Worm (Caenorhabditis elegans) whole organism, mixed stage, embryonic: Measurements from ENCODE around the gene cutl-23.

ENCODE experiments used
- M03D4.4 ChIP-seq: sonication (generic microtip); optimal IDR thresholded peaks from 2 replicates; lab custom pipeline; 2017; ENCODE audit warnings: mild to moderate bottlenecking, missing genetic modification characterization, missing compliant biosample characterization
- bed-3 ChIP-seq: fragments of 200-800 bp; sonication (Bioruptor generic); optimal IDR thresholded peaks from 3 replicates; lab custom pipeline; 2018; ENCODE audit warnings: mild to moderate bottlenecking, missing genetic modification characterization, moderate library complexity, missing compliant biosample characterization
- blmp-1 ChIP-seq: fragments of 150-350 bp; optimal IDR thresholded peaks from 2 replicates; lab custom pipeline; 2014; ENCODE audit warnings: missing biosample characterization, missing genetic modification characterization
- ceh-39 ChIP-seq: fragments of 150-350 bp; optimal IDR thresholded peaks from 2 replicates; lab custom pipeline; 2014; ENCODE audit warnings: missing biosample characterization, missing genetic modification characterization
- ceh-83 ChIP-seq: fragments of 200-800 bp; sonication (Bioruptor generic); optimal IDR thresholded peaks from 2 replicates; lab custom pipeline; 2018; ENCODE audit warnings: mild to moderate bottlenecking, missing genetic modification characterization, missing compliant biosample characterization
- ces-1 ChIP-seq: fragments of 150-350 bp; optimal IDR thresholded peaks from 2 replicates; lab custom pipeline; 2014; ENCODE audit warnings: missing biosample characterization, missing genetic modification reagents, missing genetic modification characterization
- cnd-1 ChIP-seq: fragments of 200-800 bp; sonication (Bioruptor generic); optimal IDR thresholded peaks from 2 replicates; lab custom pipeline; 2018; ENCODE audit warnings: mild to moderate bottlenecking, missing genetic modification characterization, missing compliant biosample characterization
- drap-1 ChIP-seq: fragments of 200-800 bp; sonication (Bioruptor generic); optimal IDR thresholded peaks from 3 replicates; lab custom pipeline; 2018; ENCODE audit warnings: mild to moderate bottlenecking, missing genetic modification characterization, missing compliant biosample characterization
- elt-1 ChIP-seq: sonication (generic microtip); optimal IDR thresholded peaks from 2 replicates; lab custom pipeline; 2017; ENCODE audit warnings: missing genetic modification characterization, mild to moderate bottlenecking, missing compliant biosample characterization, antibody characterized with exemption, moderate library complexity, borderline replicate concordance; ENCODE audit not compliant: insufficient read depth
- elt-3 ChIP-seq: fragments of 150-350 bp; optimal IDR thresholded peaks from 2 replicates; lab custom pipeline; 2014; ENCODE audit warnings: missing biosample characterization, missing genetic modification characterization
- flh-1 ChIP-seq: fragments of 200-800 bp; sonication (Bioruptor generic); optimal IDR thresholded peaks from 2 replicates; lab custom pipeline; 2018; ENCODE audit warnings: mild to moderate bottlenecking, missing genetic modification characterization, moderate library complexity, missing compliant biosample characterization
- ham-2 ChIP-seq: fragments of 200-800 bp; sonication (Bioruptor generic); optimal IDR thresholded peaks from 2 replicates; lab custom pipeline; 2018; ENCODE audit warnings: mild to moderate bottlenecking, missing genetic modification characterization, missing compliant biosample characterization
- hlh-1 ChIP-seq: fragments of 150-350 bp; optimal IDR thresholded peaks from 2 replicates; lab custom pipeline; 2014; ENCODE audit warnings: missing biosample characterization, missing genetic modification reagents, missing genetic modification characterization
- lin-13 ChIP-seq: fragments of 150-350 bp; optimal IDR thresholded peaks from 2 replicates; lab custom pipeline; 2014; ENCODE audit warnings: missing biosample characterization, missing genetic modification characterization
- lin-32 ChIP-seq: fragments of 200-800 bp; sonication (Bioruptor generic); optimal IDR thresholded peaks from 2 replicates; lab custom pipeline; 2018; ENCODE audit warnings: mild to moderate bottlenecking, missing genetic modification characterization, missing compliant biosample characterization
- lsy-2 ChIP-seq: fragments of 150-350 bp; optimal IDR thresholded peaks from 2 replicates; lab custom pipeline; 2014; ENCODE audit warnings: missing biosample characterization, missing genetic modification characterization
- mab-5 ChIP-seq: fragments of 150-350 bp; optimal IDR thresholded peaks from 2 replicates; lab custom pipeline; 2014; ENCODE audit warnings: missing biosample characterization, missing genetic modification characterization
- mep-1 ChIP-seq: fragments of 150-350 bp; optimal IDR thresholded peaks from 2 replicates; lab custom pipeline; 2017; ENCODE audit warnings: missing biosample characterization, missing genetic modification reagents, missing genetic modification characterization, inconsistent platforms
- mls-2 ChIP-seq: sonication (generic microtip); optimal IDR thresholded peaks from 2 replicates; lab custom pipeline; 2016; ENCODE audit warnings: mild to moderate bottlenecking, missing genetic modification characterization, moderate library complexity, missing compliant biosample characterization
- nhr-12 ChIP-seq: fragments of 150-350 bp; optimal IDR thresholded peaks from 2 replicates; lab custom pipeline; 2014; ENCODE audit warnings: missing biosample characterization, missing genetic modification characterization
- nhr-2 ChIP-seq: fragments of 150-350 bp; optimal IDR thresholded peaks from 2 replicates; lab custom pipeline; 2014; ENCODE audit warnings: missing biosample characterization, missing genetic modification characterization
- nhr-28 ChIP-seq: fragments of 150-350 bp; optimal IDR thresholded peaks from 2 replicates; lab custom pipeline; 2014; ENCODE audit warnings: missing biosample characterization, missing genetic modification characterization
- nhr-76 ChIP-seq: sonication (generic microtip); optimal IDR thresholded peaks from 2 replicates; lab custom pipeline; 2017; ENCODE audit warnings: missing biosample characterization, missing genetic modification characterization
- pha-4 ChIP-seq: fragments of 150-350 bp; optimal IDR thresholded peaks from 2 replicates; lab custom pipeline; 2018; ENCODE audit warnings: missing biosample characterization, missing genetic modification reagents, missing genetic modification characterization
- sem-2 ChIP-seq: fragments of 200-800 bp; sonication (Bioruptor generic); optimal IDR thresholded peaks from 2 replicates; lab custom pipeline; 2018; ENCODE audit warnings: mild to moderate bottlenecking, missing genetic modification characterization, missing compliant biosample characterization
- snpc-4 ChIP-seq: fragments of 150-350 bp; optimal IDR thresholded peaks from 2 replicates; lab custom pipeline; 2014; ENCODE audit warnings: missing biosample characterization, missing genetic modification characterization
- sptf-1 ChIP-seq: sonication (generic microtip); optimal IDR thresholded peaks from 2 replicates; lab custom pipeline; 2017; ENCODE audit warnings: mild to moderate bottlenecking, missing genetic modification characterization, moderate library complexity, missing compliant biosample characterization
- tbx-8 ChIP-seq: fragments of 200-800 bp; sonication (Bioruptor generic); optimal IDR thresholded peaks from 2 replicates; lab custom pipeline; 2018; ENCODE audit warnings: mild to moderate bottlenecking, missing genetic modification characterization, moderate library complexity, missing compliant biosample characterization
- unc-120 ChIP-seq: sonication (generic microtip); optimal IDR thresholded peaks from 2 replicates; lab custom pipeline; 2017; ENCODE audit warnings: missing genetic modification characterization, missing compliant biosample characterization; ENCODE audit not compliant: poor library complexity, severe bottlenecking
- unc-62 ChIP-seq: fragments of 150-350 bp; optimal IDR thresholded peaks from 2 replicates; lab custom pipeline; 2014; ENCODE audit warnings: missing biosample characterization, missing genetic modification reagents, missing genetic modification characterization
- zip-8 ChIP-seq: fragments of 150-350 bp; optimal IDR thresholded peaks from 2 replicates; lab custom pipeline; 2014; ENCODE audit warnings: missing biosample characterization, missing genetic modification characterization
- ztf-11 ChIP-seq: fragments of 150-350 bp; optimal IDR thresholded peaks from 2 replicates; lab custom pipeline; 2014; ENCODE audit warnings: missing biosample characterization, missing genetic modification characterization

Gene cutl-23

ce11 chrIII:5732925-5733324, 37.1 kb upstream of the cutl-23 start, which contains the start of gene B0244.17:
Gene B0244.17 (plus strand): TSS chrIII:5733225.
- TF ChIP-seq elt-1 (no peak), nhr-76 (tag; lab: Kevin White, UChicago) (no peak), sptf-1 (tag; lab: Kevin White, UChicago) (no peak), nhr-28 (no peak), ceh-39 (tag; lab: Kevin White, UChicago) (no peak), unc-62 (GFP tag; lab: Kevin White, UChicago) (no peak), mls-2 (tag; lab: Kevin White, UChicago) (no peak), cnd-1 (tag; lab: Kevin White, UChicago) (no peak), ham-2 (GFP tag; lab: Kevin White, UChicago) (no peak), elt-3 (no peak), tbx-8 (GFP tag; lab: Kevin White, UChicago) (no peak), pha-4 (tag; lab: Kevin White, UChicago) (no peak), lsy-2 (tag; lab: Kevin White, UChicago) (no peak), mep-1 (tag; lab: Kevin White, UChicago) (no peak), M03D4.4 (tag; lab: Kevin White, UChicago) (no peak), zip-8 (tag; lab: Kevin White, UChicago) (no peak), nhr-2 (tag; lab: Kevin White, UChicago) (no peak), snpc-4 (tag; lab: Kevin White, UChicago) (no peak)

- TF ChIP-seq nhr-12 (tag; lab: Kevin White, UChicago), result no peak
- no peak for TF ChIP-seq drap-1 (GFP tag; lab: Kevin White, UChicago)
These were observed 35.7 kb upstream of the cutl-23 start for ce11 chrIII:5734328-5734727.

- TF ChIP-seq ztf-11 (tag; lab: Kevin White, UChicago), result no peak
These were observed 35.1 kb upstream of the cutl-23 start, which contains the start of gene B0244.10 for ce11 chrIII:5734905-5735304. Gene B0244.10 (plus strand): TSS chrIII:5735158.

ce11 chrIII:5737708-5738107, 32.3 kb upstream of the cutl-23 start, which contains the start of gene B0244.6:
Gene B0244.6 (plus strand): TSS chrIII:5738008.
- TF ChIP-seq M03D4.4 (tag; lab: Kevin White, UChicago) (no peak), unc-62 (GFP tag; lab: Kevin White, UChicago) (no peak), flh-1 (GFP tag; lab: Kevin White, UChicago) (no peak), ztf-11 (tag; lab: Kevin White, UChicago) (no peak), elt-1 (no peak), blmp-1 (tag; lab: Kevin White, UChicago) (no peak), sem-2 (no peak), mls-2 (tag; lab: Kevin White, UChicago) (no peak), nhr-76 (tag; lab: Kevin White, UChicago) (no peak), ces-1 (GFP tag; lab: Kevin White, UChicago) (no peak), lin-32 (GFP tag; lab: Kevin White, UChicago) (no peak), nhr-28 (no peak), pha-4 (tag; lab: Kevin White, UChicago) (no peak), unc-120 (tag; lab: Kevin White, UChicago) (no peak), drap-1 (GFP tag; lab: Kevin White, UChicago) (no peak), hlh-1 (tag; lab: Kevin White, UChicago) (no peak), zip-8 (tag; lab: Kevin White, UChicago) (no peak), mep-1 (tag; lab: Kevin White, UChicago) (no peak), tbx-8 (GFP tag; lab: Kevin White, UChicago) (no peak), bed-3 (no peak)

ce11 chrIII:5740666-5741065, 29.3 kb upstream of the cutl-23 start, which contains the start of gene B0244.16:
Gene B0244.16 (plus strand): TSS chrIII:5740966.
- TF ChIP-seq lin-13 (no peak), ceh-83 (no peak), ces-1 (GFP tag; lab: Kevin White, UChicago) (no peak), sem-2 (no peak), nhr-76 (tag; lab: Kevin White, UChicago) (no peak), elt-1 (no peak), bed-3 (no peak), M03D4.4 (tag; lab: Kevin White, UChicago) (no peak), lin-32 (GFP tag; lab: Kevin White, UChicago) (no peak), mab-5 (tag; lab: Kevin White, UChicago) (no peak)
- TF ChIP-seq, all 35 proteins: peak for 0
